Worm (Caenorhabditis elegans) whole organism, L4/young adult: ENCODE measurements around the gene egl-6.
A peak's percentile ranks its signal among the peaks of the same experiment; 100 is the strongest.

Experiments used
- W03F9.2 ChIP-seq: fragments of 150-350 bp; optimal IDR thresholded peaks from 2 replicates; lab custom pipeline; 2014; ENCODE audit warnings: missing biosample characterization, missing genetic modification characterization
- him-1 ChIP-seq: sonication (generic microtip); optimal IDR thresholded peaks from 2 replicates; lab custom pipeline; 2016; ENCODE audit warnings: missing genotype, missing genetic modification reagents, missing genetic modification characterization, missing compliant biosample characterization

- TF ChIP-seq him-1 (tag; lab: Kevin White, UChicago) (peak; percentile 71), W03F9.2 (tag; lab: Kevin White, UChicago) (no peak)
Measured at ce11 chrX:5976206-5976960, 45.5 kb downstream of the egl-6 start.
